Worm (Caenorhabditis elegans) whole organism, late embryonic: Measurements from ENCODE around the gene sipa-1.

Source experiments
- lin-11 ChIP-seq: fragments of 200-800 bp; sonication (Bioruptor generic); optimal IDR thresholded peaks from 2 replicates; lab custom pipeline; 2018; ENCODE audit warnings: mild to moderate bottlenecking, missing genetic modification characterization, missing compliant biosample characterization
- madf-2 ChIP-seq: sonication (generic microtip); optimal IDR thresholded peaks from 2 replicates; lab custom pipeline; 2017; ENCODE audit warnings: missing genetic modification characterization, missing compliant biosample characterization
- sox-2 ChIP-seq: fragments of 200-800 bp; sonication (Bioruptor generic); IDR thresholded peaks from 2 replicates; pipeline ENCODE4 v1.3.6; 2022; ENCODE audit warnings: missing genetic modification reagents, missing genetic modification characterization, missing compliant biosample characterization

ce11 chrV:11650720-11651119, 13.6 kb upstream of the sipa-1 start, which contains the start of gene zip-10:
- no peak for TF ChIP-seq lin-11 (tag; lab: Kevin White, UChicago)
- no peak for TF ChIP-seq madf-2 (tag; lab: Kevin White, UChicago)
- TF ChIP-seq sox-2 (GFP tag; lab: Robert Waterston, UW): no peak
